Worm (Caenorhabditis elegans) whole organism, young adult: ENCODE results near the gene C44B7.5.

ENCODE experiments used
- B0035.1 ChIP-seq: sonication (generic microtip); optimal IDR thresholded peaks from 2 replicates; lab custom pipeline; 2016; ENCODE audit warnings: missing genetic modification characterization, mild to moderate bottlenecking, missing compliant biosample characterization, missing genotype, missing genetic modification reagents
- B0261.1 ChIP-seq: sonication (generic microtip); optimal IDR thresholded peaks from 2 replicates; lab custom pipeline; 2016; ENCODE audit warnings: mild to moderate bottlenecking, missing genetic modification characterization, moderate library complexity, missing compliant biosample characterization
- B0336.3 ChIP-seq: fragments of 200-800 bp; sonication (Bioruptor generic); IDR thresholded peaks from 2 replicates; pipeline ENCODE4 v1.3.6; 2022; ENCODE audit warnings: missing genetic modification characterization, missing compliant biosample characterization
- C17E4.6 ChIP-seq: fragments of 200-800 bp; sonication (Bioruptor generic); IDR thresholded peaks from 2 replicates; pipeline ENCODE4 v1.3.6; 2022; ENCODE audit warnings: missing genetic modification reagents, missing genetic modification characterization, missing compliant biosample characterization
- F22D6.2 ChIP-seq: sonication (generic microtip); optimal IDR thresholded peaks from 2 replicates; lab custom pipeline; 2016; ENCODE audit warnings: mild to moderate bottlenecking, missing genetic modification characterization, missing compliant biosample characterization
- F33H1.4 ChIP-seq: fragments of 200-800 bp; sonication (Bioruptor generic); IDR thresholded peaks from 2 replicates; pipeline ENCODE4 v1.3.6; 2022; ENCODE audit warnings: missing genetic modification reagents, missing genetic modification characterization, missing compliant biosample characterization
- F37B4.10 ChIP-seq: fragments of 200-800 bp; sonication (Bioruptor generic); IDR thresholded peaks from 2 replicates; pipeline ENCODE4 v1.3.6; 2022; ENCODE audit warnings: missing genetic modification characterization, missing compliant biosample characterization
- F57A8.1 ChIP-seq: fragments of 200-800 bp; sonication (Bioruptor generic); optimal IDR thresholded peaks from 2 replicates; lab custom pipeline; 2018; ENCODE audit warnings: mild to moderate bottlenecking, missing genetic modification characterization, moderate library complexity, missing compliant biosample characterization
- F57C9.4 ChIP-seq: sonication (generic microtip); optimal IDR thresholded peaks from 2 replicates; lab custom pipeline; 2017; ENCODE audit warnings: mild to moderate bottlenecking, missing genetic modification characterization, missing compliant biosample characterization
- K11D2.4 ChIP-seq: fragments of 200-800 bp; sonication (Bioruptor generic); IDR thresholded peaks from 2 replicates; pipeline ENCODE4 v1.3.6; 2022; ENCODE audit warnings: missing genetic modification reagents, missing genetic modification characterization, missing compliant biosample characterization
- Y53F4B.3 ChIP-seq: fragments of 200-800 bp; sonication (Bioruptor generic); IDR thresholded peaks from 2 replicates; pipeline ENCODE4 v1.3.6; 2022; ENCODE audit warnings: missing genetic modification reagents, missing genetic modification characterization, missing compliant biosample characterization
- akir-1 ChIP-seq: fragments of 200-800 bp; sonication (Bioruptor generic); optimal IDR thresholded peaks from 2 replicates; lab custom pipeline; 2018; ENCODE audit warnings: mild to moderate bottlenecking, missing genetic modification characterization, moderate library complexity, missing compliant biosample characterization
- attf-6 ChIP-seq: fragments of 200-800 bp; sonication (Bioruptor generic); IDR thresholded peaks from 2 replicates; pipeline ENCODE4 v1.3.6; 2022; ENCODE audit warnings: missing genetic modification reagents, missing genetic modification characterization, missing compliant biosample characterization
- bed-2 ChIP-seq: fragments of 200-800 bp; sonication (Bioruptor generic); IDR thresholded peaks from 2 replicates; pipeline ENCODE4 v1.3.6; 2022; ENCODE audit warnings: missing genetic modification reagents, missing genetic modification characterization, missing compliant biosample characterization
- cebp-1 ChIP-seq, 2 experiments: fragments of 200-800 bp in 1 of 2; sonication (Bioruptor generic) in 1 of 2; sonication (generic microtip) in 1 of 2; IDR thresholded peaks in 1 of 2; optimal IDR thresholded peaks in 1 of 2; 2 replicates each; pipeline versions ENCODE4 v1.3.6 to Lab custom; 2017 to 2022; ENCODE audit warnings: missing compliant biosample characterization in 2 of 2, missing genetic modification characterization in 2 of 2, mild to moderate bottlenecking in 1 of 2, missing genetic modification reagents in 1 of 2, moderate library complexity in 1 of 2
- cebp-2 ChIP-seq: fragments of 200-800 bp; sonication (Bioruptor generic); IDR thresholded peaks from 2 replicates; pipeline ENCODE4 v1.3.6; 2022; ENCODE audit warnings: missing genetic modification characterization, missing compliant biosample characterization
- ceh-58 ChIP-seq: fragments of 200-800 bp; sonication (Bioruptor generic); IDR thresholded peaks from 2 replicates; pipeline ENCODE4 v1.3.6; 2022; ENCODE audit warnings: missing genetic modification characterization, missing compliant biosample characterization
- chd-7 ChIP-seq: sonication (generic microtip); optimal IDR thresholded peaks from 2 replicates; lab custom pipeline; 2016; ENCODE audit warnings: mild to moderate bottlenecking, missing genetic modification characterization, moderate library complexity, missing compliant biosample characterization
- dpff-1 ChIP-seq: sonication (generic microtip); optimal IDR thresholded peaks from 2 replicates; lab custom pipeline; 2017; ENCODE audit warnings: mild to moderate bottlenecking, missing genetic modification characterization, missing compliant biosample characterization
- egl-18 ChIP-seq: fragments of 200-800 bp; sonication (Bioruptor generic); IDR thresholded peaks from 2 replicates; pipeline ENCODE4 v1.3.6; 2022; ENCODE audit warnings: missing genetic modification reagents, missing genetic modification characterization, missing compliant biosample characterization
- egl-44 ChIP-seq: fragments of 200-800 bp; sonication (Bioruptor generic); IDR thresholded peaks from 2 replicates; pipeline ENCODE4 v1.3.6; 2022; ENCODE audit warnings: missing genetic modification reagents, missing genetic modification characterization, missing compliant biosample characterization
- ets-4 ChIP-seq: fragments of 200-800 bp; sonication (Bioruptor generic); optimal IDR thresholded peaks from 2 replicates; lab custom pipeline; 2018; ENCODE audit warnings: mild to moderate bottlenecking, missing genetic modification characterization, missing compliant biosample characterization
- fkh-3 ChIP-seq: sonication (generic microtip); optimal IDR thresholded peaks from 2 replicates; lab custom pipeline; 2016; ENCODE audit warnings: mild to moderate bottlenecking, missing genetic modification characterization, missing compliant biosample characterization
- hlh-12 ChIP-seq: sonication (generic microtip); optimal IDR thresholded peaks from 2 replicates; lab custom pipeline; 2016; ENCODE audit warnings: missing genetic modification characterization, missing compliant biosample characterization
- hmg-20 ChIP-seq: fragments of 200-800 bp; sonication (Bioruptor generic); IDR thresholded peaks from 2 replicates; pipeline ENCODE4 v1.3.6; 2022; ENCODE audit warnings: missing genetic modification reagents, missing genetic modification characterization, missing compliant biosample characterization
- let-607 ChIP-seq, 2 experiments: fragments of 200-800 bp in 1 of 2; sonication (Bioruptor generic) in 1 of 2; sonication (generic microtip) in 1 of 2; optimal IDR thresholded peaks; 2 replicates each; lab custom pipeline; 2016 to 2018; ENCODE audit warnings: mild to moderate bottlenecking in 2 of 2, missing compliant biosample characterization in 2 of 2, missing genetic modification characterization in 2 of 2, moderate library complexity in 2 of 2, missing genotype in 1 of 2
- lir-1 ChIP-seq: fragments of 200-800 bp; sonication (Bioruptor generic); conservative IDR thresholded peaks from 2 replicates; pipeline ENCODE4 v1.3.6; 2022; ENCODE audit warnings: missing genetic modification reagents, missing genetic modification characterization, missing compliant biosample characterization
- madf-3 ChIP-seq: fragments of 200-800 bp; sonication (Bioruptor generic); IDR thresholded peaks from 2 replicates; pipeline ENCODE4 v1.3.6; 2022; ENCODE audit warnings: missing genetic modification reagents, missing genetic modification characterization, missing compliant biosample characterization
- mes-4 ChIP-seq: sonication (generic microtip); optimal IDR thresholded peaks from 2 replicates; lab custom pipeline; 2016; ENCODE audit warnings: missing genotype, missing genetic modification characterization, missing compliant biosample characterization
- mxl-1 ChIP-seq: sonication (generic microtip); optimal IDR thresholded peaks from 2 replicates; lab custom pipeline; 2016; ENCODE audit warnings: missing genetic modification characterization, missing compliant biosample characterization
- nfya-1 ChIP-seq: sonication (generic microtip); optimal IDR thresholded peaks from 2 replicates; lab custom pipeline; 2017; ENCODE audit warnings: antibody characterized with exemption, missing compliant biosample characterization, missing genetic modification characterization, borderline replicate concordance; ENCODE audit not compliant: insufficient read depth
- nhr-80 ChIP-seq: sonication (generic microtip); optimal IDR thresholded peaks from 2 replicates; lab custom pipeline; 2016; ENCODE audit warnings: missing genetic modification characterization, missing compliant biosample characterization
- nhr-90 ChIP-seq: sonication (generic microtip); optimal IDR thresholded peaks from 2 replicates; lab custom pipeline; 2016; ENCODE audit warnings: missing genotype, mild to moderate bottlenecking, missing genetic modification characterization, missing compliant biosample characterization
- rcor-1 ChIP-seq: fragments of 200-800 bp; sonication (Bioruptor generic); IDR thresholded peaks from 2 replicates; pipeline ENCODE4 v1.3.6; 2022; ENCODE audit warnings: missing genetic modification reagents, missing genetic modification characterization, missing compliant biosample characterization
- snpc-1.1 ChIP-seq: sonication (generic microtip); optimal IDR thresholded peaks from 2 replicates; lab custom pipeline; 2017; ENCODE audit warnings: missing genetic modification characterization, mild to moderate bottlenecking, missing compliant biosample characterization, antibody characterized with exemption, moderate library complexity, missing genotype, missing genetic modification reagents; ENCODE audit not compliant: insufficient read depth
- snpc-1.3 ChIP-seq: sonication (generic microtip); optimal IDR thresholded peaks from 2 replicates; lab custom pipeline; 2017; ENCODE audit warnings: missing genetic modification characterization, mild to moderate bottlenecking, missing compliant biosample characterization, antibody characterized with exemption, moderate library complexity, missing genotype, missing genetic modification reagents; ENCODE audit not compliant: insufficient read depth
- snpc-3.4 ChIP-seq: sonication (generic microtip); optimal IDR thresholded peaks from 2 replicates; lab custom pipeline; 2017; ENCODE audit warnings: missing genetic modification characterization, mild to moderate bottlenecking, missing compliant biosample characterization, antibody characterized with exemption, moderate library complexity, missing genotype, missing genetic modification reagents
- snpc-4 ChIP-seq, 5 experiments: fragments of 150-350 bp in 1 of 5; sonication (generic microtip) in 4 of 5; optimal IDR thresholded peaks; 2 replicates each; lab custom pipeline; 2014 to 2018; ENCODE audit warnings: missing genetic modification characterization in 5 of 5, missing biosample characterization in 3 of 5, antibody characterized with exemption in 2 of 5, mild to moderate bottlenecking in 2 of 5, missing compliant biosample characterization in 2 of 5, missing genotype in 2 of 5, moderate library complexity in 2 of 5, missing genetic modification reagents in 1 of 5
- somi-1 ChIP-seq: fragments of 200-800 bp; sonication (Bioruptor generic); optimal IDR thresholded peaks from 2 replicates; lab custom pipeline; 2018; ENCODE audit warnings: mild to moderate bottlenecking, missing genetic modification characterization, missing compliant biosample characterization
- sptf-2 ChIP-seq: fragments of 200-800 bp; sonication (Bioruptor generic); optimal IDR thresholded peaks from 2 replicates; lab custom pipeline; 2018; ENCODE audit warnings: mild to moderate bottlenecking, missing genetic modification characterization, missing compliant biosample characterization
- tbp1 ChIP-seq: fragments of 200-800 bp; sonication (Bioruptor generic); optimal IDR thresholded peaks from 2 replicates; lab custom pipeline; 2018; ENCODE audit warnings: mild to moderate bottlenecking, missing genetic modification characterization, missing compliant biosample characterization
- tbx-9 ChIP-seq: sonication (generic microtip); optimal IDR thresholded peaks from 2 replicates; lab custom pipeline; 2016; ENCODE audit warnings: borderline replicate concordance, missing genetic modification characterization, inconsistent platforms, missing compliant biosample characterization
- unc-130 ChIP-seq: sonication (generic microtip); optimal IDR thresholded peaks from 2 replicates; lab custom pipeline; 2016; ENCODE audit warnings: missing genetic modification reagents, missing genetic modification characterization, missing compliant biosample characterization
- xnd-1 ChIP-seq: sonication (generic microtip); optimal IDR thresholded peaks from 2 replicates; lab custom pipeline; 2016; ENCODE audit warnings: missing genotype, missing genetic modification reagents, missing genetic modification characterization, missing compliant biosample characterization
- ztf-18 ChIP-seq: sonication (generic microtip); optimal IDR thresholded peaks from 2 replicates; lab custom pipeline; 2016; ENCODE audit warnings: missing genotype, mild to moderate bottlenecking, missing genetic modification characterization, missing compliant biosample characterization
- ztf-25 ChIP-seq: fragments of 200-800 bp; sonication (Bioruptor generic); IDR thresholded peaks from 2 replicates; pipeline ENCODE4 v1.3.6; 2022; ENCODE audit warnings: missing genetic modification reagents, missing genetic modification characterization, missing compliant biosample characterization
- ztf-28 ChIP-seq: fragments of 200-800 bp; sonication (Bioruptor generic); IDR thresholded peaks from 2 replicates; pipeline ENCODE4 v1.3.6; 2022; ENCODE audit warnings: missing genetic modification reagents, missing genetic modification characterization, missing compliant biosample characterization

The C44B7.5 gene

ce11 chrII:6842651-6843118, 29.7 kb downstream of the C44B7.5 start (continued):
- TF ChIP-seq fkh-3 (tag; lab: Kevin White, UChicago): no peak
- no peak for TF ChIP-seq xnd-1
- TF ChIP-seq K11D2.4 (GFP tag; lab: Robert Waterston, UW): peak; percentile 51
- TF ChIP-seq mes-4 (tag; lab: Kevin White, UChicago): no peak
- no peak for TF ChIP-seq madf-3 (GFP tag; lab: Robert Waterston, UW)
- no peak for TF ChIP-seq rcor-1 (GFP tag; lab: Robert Waterston, UW)
- TF ChIP-seq ztf-18 (tag; lab: Kevin White, UChicago): no peak
- no peak for TF ChIP-seq F57C9.4 (tag; lab: Kevin White, UChicago)
- no peak for TF ChIP-seq ztf-25 (GFP tag; lab: Robert Waterston, UW)
- no peak for TF ChIP-seq snpc-1.3 (tag; lab: Kevin White, UChicago)
- TF ChIP-seq snpc-3.4: no peak
- TF ChIP-seq snpc-1.1: no peak
- no peak for TF ChIP-seq hmg-20 (GFP tag; lab: Robert Waterston, UW)
- peak; percentile 92 for TF ChIP-seq B0336.3
- TF ChIP-seq dpff-1 (tag; lab: Kevin White, UChicago): no peak
- no peak for TF ChIP-seq B0035.1 (tag; lab: Kevin White, UChicago)
- TF ChIP-seq snpc-4 (GFP tag; optimal IDR thresholded peaks at IDR 0.05; lab: Kevin White, UChicago): no peak
- peak; percentile 67 to 88 (median 68) for TF ChIP-seq snpc-4 (tag; optimal IDR thresholded peaks at IDR 0.05; lab: Kevin White, UChicago)
- TF ChIP-seq somi-1 (GFP tag; lab: Kevin White, UChicago): peak; percentile 85
- TF ChIP-seq ets-4: peak; percentile 79
- peak; percentile 46; the same call in 1 of the 2 replicates for TF ChIP-seq egl-44 (GFP tag; lab: Robert Waterston, UW)
- TF ChIP-seq hlh-12 (tag; lab: Kevin White, UChicago): no peak
- TF ChIP-seq F22D6.2 (tag; lab: Kevin White, UChicago): peak; percentile 73
- TF ChIP-seq let-607 (tag; optimal IDR thresholded peaks at IDR 0.05; lab: Kevin White, UChicago): peak; percentile 42 to 84
- TF ChIP-seq Y53F4B.3 (GFP tag; lab: Robert Waterston, UW): no peak
- no peak for TF ChIP-seq cebp-1 (GFP tag; IDR thresholded peaks at IDR 0.05; lab: Robert Waterston, UW)
- TF ChIP-seq cebp-1 (tag; optimal IDR thresholded peaks at IDR 0.05; lab: Kevin White, UChicago): peak; percentile 79
- TF ChIP-seq F57A8.1 (GFP tag; lab: Kevin White, UChicago): no peak
- no peak for TF ChIP-seq C17E4.6 (GFP tag; lab: Robert Waterston, UW)
- TF ChIP-seq F33H1.4: no peak
- TF ChIP-seq bed-2 (GFP tag; lab: Robert Waterston, UW): no peak
- no peak for TF ChIP-seq nfya-1
- no peak for TF ChIP-seq mxl-1 (tag; lab: Kevin White, UChicago)
- peak; percentile 78 for TF ChIP-seq chd-7 (tag; lab: Kevin White, UChicago)
- TF ChIP-seq nhr-90 (tag; lab: Kevin White, UChicago): peak; percentile 77
- no peak for TF ChIP-seq F37B4.10
- no peak for TF ChIP-seq attf-6 (GFP tag; lab: Robert Waterston, UW)
- TF ChIP-seq tbx-9 (tag; lab: Kevin White, UChicago): no peak
- TF ChIP-seq B0261.1: no peak
- no peak for TF ChIP-seq egl-18 (GFP tag; lab: Robert Waterston, UW)
- TF ChIP-seq ztf-28 (GFP tag; lab: Robert Waterston, UW): no peak
- no peak for TF ChIP-seq lir-1
- TF ChIP-seq nhr-80 (tag; lab: Kevin White, UChicago): peak; percentile 100
- TF ChIP-seq tbp1: peak; percentile 47
- no peak for TF ChIP-seq cebp-2 (GFP tag; lab: Robert Waterston, UW)
- no peak for TF ChIP-seq unc-130
- no peak for TF ChIP-seq akir-1 (GFP tag; lab: Kevin White, UChicago)
- TF ChIP-seq ceh-58 (GFP tag; lab: Robert Waterston, UW): no peak
- TF ChIP-seq sptf-2 (GFP tag; lab: Kevin White, UChicago): peak; percentile 57
